Worm (Caenorhabditis elegans): Measurements from ENCODE around the gene K08H2.3.

Gene K08H2.3

DNA sequence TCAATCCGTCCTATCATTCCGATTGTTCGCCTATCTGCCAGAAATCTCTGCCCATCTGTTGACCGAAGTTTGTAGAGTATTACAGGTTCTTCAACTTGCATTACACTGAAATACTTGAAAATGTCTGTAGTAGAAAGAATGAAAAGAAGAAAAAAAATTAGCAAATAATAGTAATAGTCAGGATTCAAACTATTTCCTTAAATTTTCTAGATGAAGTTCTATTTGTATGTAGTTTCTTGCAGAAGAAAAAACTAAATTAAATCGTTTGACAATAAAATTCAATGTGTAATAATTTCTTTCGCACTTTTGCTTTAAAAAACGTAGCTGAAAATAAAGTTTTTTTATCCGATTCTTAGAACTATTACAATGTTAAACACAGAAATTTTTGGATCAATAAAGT, 12.6 kb upstream of the K08H2.3 start, which contains the start of gene skr-19:
TSS of gene skr-19 (minus strand) at position 101 of the 400 bp plus-strand sequence.
- TF ChIP-seq dmd-4 (tag; optimal IDR thresholded peaks at IDR 0.05; ENCODE audit: borderline replicate concordance) (no peak), unc-55 (GFP tag; optimal IDR thresholded peaks at IDR 0.05) (no peak), sox-2 (GFP tag; IDR thresholded peaks at IDR 0.05) (no peak), nfya-1 (tag; optimal IDR thresholded peaks at IDR 0.05) (no peak), ceh-19 (GFP tag; optimal IDR thresholded peaks at IDR 0.05) (no peak), ahr-1 (tag; optimal IDR thresholded peaks at IDR 0.05) (no peak), ceh-24 (tag; optimal IDR thresholded peaks at IDR 0.05) (no peak), syd-9 (tag; optimal IDR thresholded peaks at IDR 0.05) (no peak), eyg-1 (tag; optimal IDR thresholded peaks at IDR 0.05) (no peak), rnt-1 (tag; optimal IDR thresholded peaks at IDR 0.05) (no peak), odd-2 (tag; optimal IDR thresholded peaks at IDR 0.05) (no peak), elt-4 (tag; optimal IDR thresholded peaks at IDR 0.05) (no peak), mec-3 (tag; optimal IDR thresholded peaks at IDR 0.05; ENCODE audit: borderline replicate concordance) (no peak)

DNA sequence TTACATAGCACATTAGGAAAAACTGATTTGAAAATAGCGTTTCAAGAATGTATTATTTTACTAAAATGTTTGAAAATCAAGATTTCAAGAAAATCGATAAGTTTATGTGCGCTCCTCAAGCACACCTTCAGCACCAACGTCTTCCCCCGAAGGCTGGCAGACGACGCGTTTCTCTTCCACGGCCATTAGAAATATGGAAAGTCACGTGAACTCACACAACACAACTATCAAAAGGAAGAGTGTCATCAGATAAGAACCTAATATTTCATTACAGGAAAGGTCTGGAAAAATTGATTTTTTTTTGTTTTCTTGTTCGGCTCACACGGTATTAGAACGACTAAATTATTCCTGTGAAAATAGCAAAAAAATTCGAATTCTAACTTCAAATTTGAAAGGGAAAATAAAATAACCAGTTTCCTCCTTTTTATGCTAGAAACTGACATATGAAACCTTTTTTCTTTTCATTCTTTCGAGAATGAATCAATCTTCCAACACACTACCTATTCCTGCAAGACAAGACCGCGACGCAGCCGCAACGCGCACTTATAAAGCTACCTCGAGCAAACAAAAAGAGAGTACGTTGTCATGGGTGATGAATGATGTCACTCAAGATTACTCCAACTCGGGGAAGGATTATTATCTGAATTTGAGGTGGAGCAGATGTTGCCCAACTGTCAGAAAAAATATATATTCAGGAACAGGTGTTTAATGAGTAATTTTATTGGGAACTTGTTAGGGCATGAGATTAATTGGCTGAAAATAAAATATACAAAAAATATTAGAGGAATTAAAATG, 11.9 kb upstream of the K08H2.3 start:
- peak; percentile 7 for TF ChIP-seq ceh-31 (tag; optimal IDR thresholded peaks at IDR 0.05)
- no peak for TF ChIP-seq ceh-18 (tag; optimal IDR thresholded peaks at IDR 0.05)
- peak; percentile 80 for TF ChIP-seq hlh-30 (tag; optimal IDR thresholded peaks at IDR 0.05; ENCODE audit: insufficient read depth)
- TF ChIP-seq che-1 (tag; optimal IDR thresholded peaks at IDR 0.05) = no peak
- TF ChIP-seq ceh-19 (GFP tag; optimal IDR thresholded peaks at IDR 0.05) = peak; percentile 23
- peak; percentile 11 for TF ChIP-seq ceh-22 (tag; optimal IDR thresholded peaks at IDR 0.05)
- TF ChIP-seq odd-2 (tag; optimal IDR thresholded peaks at IDR 0.05) = no peak
- no peak for TF ChIP-seq ceh-9 (tag; optimal IDR thresholded peaks at IDR 0.05)
- no peak for TF ChIP-seq ets-4 (tag; optimal IDR thresholded peaks at IDR 0.05)
- no peak for TF ChIP-seq npax-4 (tag; optimal IDR thresholded peaks at IDR 0.05)
- TF ChIP-seq pqm-1 (tag; optimal IDR thresholded peaks at IDR 0.05) = no peak
- no peak for TF ChIP-seq sdc-2 (tag; optimal IDR thresholded peaks at IDR 0.05)
- TF ChIP-seq Y22D7AL.16 (tag; optimal IDR thresholded peaks at IDR 0.05) = no peak
- no peak for TF ChIP-seq pat-9 (tag; optimal IDR thresholded peaks at IDR 0.05)
- no peak for TF ChIP-seq K09A11.1 (tag; optimal IDR thresholded peaks at IDR 0.05; ENCODE audit: insufficient read depth)
- TF ChIP-seq tbx-2 (tag; optimal IDR thresholded peaks at IDR 0.05) = no peak
- no peak for TF ChIP-seq hlh-8 (tag; optimal IDR thresholded peaks at IDR 0.05)
- TF ChIP-seq ceh-30 (tag; optimal IDR thresholded peaks at IDR 0.05) = no peak
- peak; percentile 52 for TF ChIP-seq ceh-48 (tag; optimal IDR thresholded peaks at IDR 0.05)
- TF ChIP-seq elt-2 (tag; optimal IDR thresholded peaks at IDR 0.05) = peak; percentile 32
- TF ChIP-seq pros-1 (tag; optimal IDR thresholded peaks at IDR 0.05) = no peak
- TF ChIP-seq pag-3 (tag; optimal IDR thresholded peaks at IDR 0.05; ENCODE audit: borderline replicate concordance) = no peak
- peak; percentile 36 for TF ChIP-seq ceh-2 (tag; optimal IDR thresholded peaks at IDR 0.05)

DNA sequence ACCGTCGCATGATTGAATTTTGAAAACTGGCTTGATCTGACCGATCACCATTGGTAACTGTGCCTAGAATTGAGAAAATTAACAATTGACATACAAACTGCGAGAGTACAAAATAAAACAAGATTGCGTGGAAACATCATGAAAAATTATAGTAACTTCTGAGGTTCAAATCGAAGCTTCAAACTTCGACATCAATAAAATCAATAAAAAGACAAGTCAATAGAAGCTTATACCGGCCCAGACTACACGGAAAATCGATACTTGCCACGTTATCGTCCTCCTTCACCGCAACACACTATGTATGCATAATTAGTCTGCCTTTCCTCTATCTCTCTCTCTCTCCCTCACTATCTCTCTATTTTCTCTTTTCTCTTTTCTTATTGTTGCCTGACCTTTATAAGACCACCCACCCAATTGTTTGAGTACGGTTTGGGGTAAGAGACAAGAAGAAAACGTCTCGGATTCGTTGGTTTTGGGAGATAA, 10.5 kb upstream of the K08H2.3 start, which contains the start of gene skr-21:
TSS of gene skr-21 (minus strand) at position 51 of the 483 bp plus-strand sequence.
- TF ChIP-seq pag-3 (tag; optimal IDR thresholded peaks at IDR 0.05; ENCODE audit: borderline replicate concordance) = no peak
- TF ChIP-seq C08G9.2 (tag; optimal IDR thresholded peaks at IDR 0.05) = no peak
- TF ChIP-seq unc-55 (GFP tag; optimal IDR thresholded peaks at IDR 0.05) = no peak
- no peak for TF ChIP-seq che-1 (tag; optimal IDR thresholded peaks at IDR 0.05)
- TF ChIP-seq fkh-6 (tag; optimal IDR thresholded peaks at IDR 0.05) = no peak
- no peak for TF ChIP-seq tbx-7 (tag; optimal IDR thresholded peaks at IDR 0.05)
- no peak for TF ChIP-seq ref-2 (tag; optimal IDR thresholded peaks at IDR 0.05)
- TF ChIP-seq unc-42 (tag; optimal IDR thresholded peaks at IDR 0.05) = no peak
- peak; percentile 45 for TF ChIP-seq sox-2 (GFP tag; IDR thresholded peaks at IDR 0.05)
- TF ChIP-seq ceh-48 (tag; optimal IDR thresholded peaks at IDR 0.05) = peak; percentile 73
- peak; percentile 45 for TF ChIP-seq nfya-1 (tag; optimal IDR thresholded peaks at IDR 0.05)
- no peak for TF ChIP-seq ztf-16 (tag; optimal IDR thresholded peaks at IDR 0.05)
- TF ChIP-seq ttx-3 (tag; optimal IDR thresholded peaks at IDR 0.05) = no peak
- TF ChIP-seq K02D7.2 (tag; optimal IDR thresholded peaks at IDR 0.05) = no peak
- TF ChIP-seq elt-2 (tag; optimal IDR thresholded peaks at IDR 0.05) = peak; percentile 35
- no peak for TF ChIP-seq ceh-30 (tag; optimal IDR thresholded peaks at IDR 0.05)
- no peak for TF ChIP-seq npax-4 (tag; optimal IDR thresholded peaks at IDR 0.05)
- no peak for TF ChIP-seq ama-1 (optimal IDR thresholded peaks at IDR 0.05)
- TF ChIP-seq hlh-30 (tag; optimal IDR thresholded peaks at IDR 0.05; ENCODE audit: insufficient read depth) = no peak
- no peak for TF ChIP-seq F13H6.1 (tag; optimal IDR thresholded peaks at IDR 0.05)
- TF ChIP-seq elt-4 (tag; optimal IDR thresholded peaks at IDR 0.05) = no peak
- no peak for TF ChIP-seq pqm-1 (tag; optimal IDR thresholded peaks at IDR 0.05)
- no peak for TF ChIP-seq dve-1 (tag; optimal IDR thresholded peaks at IDR 0.05)
- no peak for TF ChIP-seq nhr-11 (tag; optimal IDR thresholded peaks at IDR 0.05)
- TF ChIP-seq pha-4 (tag; optimal IDR thresholded peaks at IDR 0.05) = no peak
- TF ChIP-seq ceh-19 (GFP tag; optimal IDR thresholded peaks at IDR 0.05) = no peak
- TF ChIP-seq ceh-2 (tag; optimal IDR thresholded peaks at IDR 0.05) = no peak
- TF ChIP-seq ceh-31 (tag; optimal IDR thresholded peaks at IDR 0.05) = peak; percentile 9
